Worm (Caenorhabditis elegans): ENCODE results near the gene Y51B9A.7.
A peak's percentile ranks its signal among the peaks of the same experiment; 100 is the strongest.

The Y51B9A.7 gene

ce11 chrII:9405013-9405412 lies 5.2 kb downstream of the Y51B9A.7 start:
- peak; percentile 94 for TF ChIP-seq egrh-3 (GFP tag; IDR thresholded peaks at IDR 0.05)

- TF ChIP-seq athp-1 (tag; optimal IDR thresholded peaks at IDR 0.05), result no peak
- no peak for TF ChIP-seq attf-6 (GFP tag; IDR thresholded peaks at IDR 0.05)
- no peak for TF ChIP-seq madf-3 (GFP tag; IDR thresholded peaks at IDR 0.05)
- TF ChIP-seq snpc-1.1 (tag; optimal IDR thresholded peaks at IDR 0.05; ENCODE audit: insufficient read depth), result no peak
- TF ChIP-seq lag-1 (GFP tag; IDR thresholded peaks at IDR 0.05), result no peak
- no peak for TF ChIP-seq hlh-12 (tag; optimal IDR thresholded peaks at IDR 0.05)
- no peak for TF ChIP-seq dpff-1 (tag; optimal IDR thresholded peaks at IDR 0.05)
- TF ChIP-seq efl-1 (GFP tag; optimal IDR thresholded peaks at IDR 0.05), result no peak
- no peak for TF ChIP-seq F22D6.2 (tag; optimal IDR thresholded peaks at IDR 0.05)
- TF ChIP-seq cebp-2 (GFP tag; IDR thresholded peaks at IDR 0.05), result no peak
- TF ChIP-seq bed-1 (GFP tag; IDR thresholded peaks at IDR 0.05), result no peak
Measured at ce11 chrII:9407020-9407419, 7.2 kb downstream of the Y51B9A.7 start, which contains the start of gene mpz-6. TSS of gene mpz-6 (minus strand) at chrII:9407120.

- no peak for TF ChIP-seq Y67H2A.10 (GFP tag; conservative IDR thresholded peaks at IDR 0.05)
- no peak for TF ChIP-seq die-1 (tag; optimal IDR thresholded peaks at IDR 0.05)
- TF ChIP-seq xnd-1 (tag; optimal IDR thresholded peaks at IDR 0.05), result no peak
Measured at ce11 chrII:9407469-9407868, 7.6 kb downstream of the Y51B9A.7 start, which contains the start of gene arrd-2. TSS of gene arrd-2 (plus strand) at chrII:9407769.

- no peak for TF ChIP-seq snpc-1.3 (tag; optimal IDR thresholded peaks at IDR 0.05; ENCODE audit: insufficient read depth)
- no peak for TF ChIP-seq unc-62 (GFP tag; optimal IDR thresholded peaks at IDR 0.05)
- no peak for TF ChIP-seq ztf-25 (GFP tag; IDR thresholded peaks at IDR 0.05)
- TF ChIP-seq nfya-2 (GFP tag; IDR thresholded peaks at IDR 0.05), result no peak
- no peak for TF ChIP-seq ets-4 (GFP tag; optimal IDR thresholded peaks at IDR 0.05)
- no peak for TF ChIP-seq Y53G8AR.9 (GFP tag; conservative IDR thresholded peaks at IDR 0.05)
- no peak for TF ChIP-seq attf-3 (GFP tag; conservative IDR thresholded peaks at IDR 0.05)
- TF ChIP-seq him-1 (tag; optimal IDR thresholded peaks at IDR 0.05), result no peak
- no peak for TF ChIP-seq die-1 (tag; optimal IDR thresholded peaks at IDR 0.05)
- TF ChIP-seq dox-1 (GFP tag; IDR thresholded peaks at IDR 0.05), result no peak
- no peak for TF ChIP-seq snpc-3.4 (tag; optimal IDR thresholded peaks at IDR 0.05)
- TF ChIP-seq lin-35 (GFP tag; optimal IDR thresholded peaks at IDR 0.05), result no peak
- TF ChIP-seq rec-8 (tag; optimal IDR thresholded peaks at IDR 0.05), result no peak
- no peak for TF ChIP-seq K11D2.4 (GFP tag; IDR thresholded peaks at IDR 0.05)
- no peak for TF ChIP-seq ceh-79 (tag; optimal IDR thresholded peaks at IDR 0.05)
- no peak for TF ChIP-seq ceh-40 (GFP tag; IDR thresholded peaks at IDR 0.05)
- TF ChIP-seq nhr-80 (tag; optimal IDR thresholded peaks at IDR 0.05), result no peak
- no peak for TF ChIP-seq lsy-27 (tag; optimal IDR thresholded peaks at IDR 0.05; ENCODE audit: borderline replicate concordance, insufficient read depth)
- TF ChIP-seq ama-1 (optimal IDR thresholded peaks at IDR 0.05), result no peak
- TF ChIP-seq ama-1 (GFP tag; optimal IDR thresholded peaks at IDR 0.05), result no peak
- TF ChIP-seq pbrm-1 (GFP tag; IDR thresholded peaks at IDR 0.05), result no peak
Measured at ce11 chrII:9411497-9411896, 11.7 kb downstream of the Y51B9A.7 start, which contains the start of gene M176.9. TSS of gene M176.9 (minus strand) at chrII:9411597.

Data from whole organism, young adult.